Worm (Caenorhabditis elegans) whole organism, mixed stage, embryonic: Measurements from ENCODE around the gene F14H3.14.

Source experiments
- M03D4.4 ChIP-seq: sonication (generic microtip); optimal IDR thresholded peaks from 2 replicates; lab custom pipeline; 2017; ENCODE audit warnings: mild to moderate bottlenecking, missing genetic modification characterization, missing compliant biosample characterization
- bed-3 ChIP-seq: fragments of 200-800 bp; sonication (Bioruptor generic); optimal IDR thresholded peaks from 3 replicates; lab custom pipeline; 2018; ENCODE audit warnings: mild to moderate bottlenecking, missing genetic modification characterization, moderate library complexity, missing compliant biosample characterization
- ceh-39 ChIP-seq: fragments of 150-350 bp; optimal IDR thresholded peaks from 2 replicates; lab custom pipeline; 2014; ENCODE audit warnings: missing biosample characterization, missing genetic modification characterization
- ceh-43 ChIP-seq: fragments of 200-800 bp; sonication (Bioruptor generic); optimal IDR thresholded peaks from 2 replicates; lab custom pipeline; 2018; ENCODE audit warnings: mild to moderate bottlenecking, missing genetic modification characterization, moderate library complexity, missing compliant biosample characterization
- ceh-83 ChIP-seq: fragments of 200-800 bp; sonication (Bioruptor generic); optimal IDR thresholded peaks from 2 replicates; lab custom pipeline; 2018; ENCODE audit warnings: mild to moderate bottlenecking, missing genetic modification characterization, missing compliant biosample characterization
- ces-1 ChIP-seq: fragments of 150-350 bp; optimal IDR thresholded peaks from 2 replicates; lab custom pipeline; 2014; ENCODE audit warnings: missing biosample characterization, missing genetic modification reagents, missing genetic modification characterization
- cnd-1 ChIP-seq: fragments of 200-800 bp; sonication (Bioruptor generic); optimal IDR thresholded peaks from 2 replicates; lab custom pipeline; 2018; ENCODE audit warnings: mild to moderate bottlenecking, missing genetic modification characterization, missing compliant biosample characterization
- drap-1 ChIP-seq: fragments of 200-800 bp; sonication (Bioruptor generic); optimal IDR thresholded peaks from 3 replicates; lab custom pipeline; 2018; ENCODE audit warnings: mild to moderate bottlenecking, missing genetic modification characterization, missing compliant biosample characterization
- elt-1 ChIP-seq: sonication (generic microtip); optimal IDR thresholded peaks from 2 replicates; lab custom pipeline; 2017; ENCODE audit warnings: missing genetic modification characterization, mild to moderate bottlenecking, missing compliant biosample characterization, antibody characterized with exemption, moderate library complexity, borderline replicate concordance; ENCODE audit not compliant: insufficient read depth
- elt-3 ChIP-seq: fragments of 150-350 bp; optimal IDR thresholded peaks from 2 replicates; lab custom pipeline; 2014; ENCODE audit warnings: missing biosample characterization, missing genetic modification characterization
- ham-2 ChIP-seq: fragments of 200-800 bp; sonication (Bioruptor generic); optimal IDR thresholded peaks from 2 replicates; lab custom pipeline; 2018; ENCODE audit warnings: mild to moderate bottlenecking, missing genetic modification characterization, missing compliant biosample characterization
- hlh-1 ChIP-seq: fragments of 150-350 bp; optimal IDR thresholded peaks from 2 replicates; lab custom pipeline; 2014; ENCODE audit warnings: missing biosample characterization, missing genetic modification reagents, missing genetic modification characterization
- lin-32 ChIP-seq: fragments of 200-800 bp; sonication (Bioruptor generic); optimal IDR thresholded peaks from 2 replicates; lab custom pipeline; 2018; ENCODE audit warnings: mild to moderate bottlenecking, missing genetic modification characterization, missing compliant biosample characterization
- lsy-2 ChIP-seq: fragments of 150-350 bp; optimal IDR thresholded peaks from 2 replicates; lab custom pipeline; 2014; ENCODE audit warnings: missing biosample characterization, missing genetic modification characterization
- mab-5 ChIP-seq: fragments of 150-350 bp; optimal IDR thresholded peaks from 2 replicates; lab custom pipeline; 2014; ENCODE audit warnings: missing biosample characterization, missing genetic modification characterization
- mls-2 ChIP-seq: sonication (generic microtip); optimal IDR thresholded peaks from 2 replicates; lab custom pipeline; 2016; ENCODE audit warnings: mild to moderate bottlenecking, missing genetic modification characterization, moderate library complexity, missing compliant biosample characterization
- nhr-12 ChIP-seq: fragments of 150-350 bp; optimal IDR thresholded peaks from 2 replicates; lab custom pipeline; 2014; ENCODE audit warnings: missing biosample characterization, missing genetic modification characterization
- nhr-28 ChIP-seq: fragments of 150-350 bp; optimal IDR thresholded peaks from 2 replicates; lab custom pipeline; 2014; ENCODE audit warnings: missing biosample characterization, missing genetic modification characterization
- nhr-76 ChIP-seq: sonication (generic microtip); optimal IDR thresholded peaks from 2 replicates; lab custom pipeline; 2017; ENCODE audit warnings: missing biosample characterization, missing genetic modification characterization
- pha-4 ChIP-seq: fragments of 150-350 bp; optimal IDR thresholded peaks from 2 replicates; lab custom pipeline; 2018; ENCODE audit warnings: missing biosample characterization, missing genetic modification reagents, missing genetic modification characterization
- sem-2 ChIP-seq: fragments of 200-800 bp; sonication (Bioruptor generic); optimal IDR thresholded peaks from 2 replicates; lab custom pipeline; 2018; ENCODE audit warnings: mild to moderate bottlenecking, missing genetic modification characterization, missing compliant biosample characterization
- snpc-4 ChIP-seq: fragments of 150-350 bp; optimal IDR thresholded peaks from 2 replicates; lab custom pipeline; 2014; ENCODE audit warnings: missing biosample characterization, missing genetic modification characterization
- sptf-1 ChIP-seq: sonication (generic microtip); optimal IDR thresholded peaks from 2 replicates; lab custom pipeline; 2017; ENCODE audit warnings: mild to moderate bottlenecking, missing genetic modification characterization, moderate library complexity, missing compliant biosample characterization
- zip-8 ChIP-seq: fragments of 150-350 bp; optimal IDR thresholded peaks from 2 replicates; lab custom pipeline; 2014; ENCODE audit warnings: missing biosample characterization, missing genetic modification characterization
- ztf-11 ChIP-seq: fragments of 150-350 bp; optimal IDR thresholded peaks from 2 replicates; lab custom pipeline; 2014; ENCODE audit warnings: missing biosample characterization, missing genetic modification characterization

The F14H3.14 gene

ce11 chrV:16047508-16047907, 15.2 kb downstream of the F14H3.14 start, which contains the start of gene str-198:
Gene str-198 (plus strand): TSS chrV:16047808.
- no peak for TF ChIP-seq hlh-1 (tag; lab: Kevin White, UChicago)
- no peak for TF ChIP-seq mab-5 (tag; lab: Kevin White, UChicago)
- TF ChIP-seq ceh-39 (tag; lab: Kevin White, UChicago): no peak
- TF ChIP-seq sem-2 (GFP tag; lab: Kevin White, UChicago): no peak
- TF ChIP-seq M03D4.4 (tag; lab: Kevin White, UChicago): no peak
- no peak for TF ChIP-seq mls-2 (tag; lab: Kevin White, UChicago)

DNA sequence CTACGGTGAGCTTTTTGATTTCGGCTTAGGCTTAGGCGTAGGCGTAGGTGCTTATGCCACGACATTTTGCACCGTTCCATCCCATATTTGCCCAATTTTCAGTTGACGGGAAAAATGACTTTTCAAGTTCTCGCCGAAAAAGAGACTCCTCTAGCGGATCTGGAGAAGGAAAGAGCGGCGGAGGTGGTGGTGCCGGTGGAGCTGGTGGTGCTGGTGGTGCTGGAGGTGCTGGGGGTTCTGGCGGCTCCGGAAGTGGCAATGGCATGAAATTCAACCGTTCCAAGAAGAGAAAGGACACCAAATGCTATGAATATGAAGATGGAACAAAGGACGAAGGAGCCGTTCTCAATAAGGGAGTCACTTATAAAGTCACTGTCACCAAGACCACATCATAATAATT, 15.6 kb downstream of the F14H3.14 start:
- no peak for TF ChIP-seq elt-1 (tag; lab: Kevin White, UChicago)
- no peak for TF ChIP-seq ham-2
- no peak for TF ChIP-seq ces-1
- no peak for TF ChIP-seq zip-8
- no peak for TF ChIP-seq ceh-43 (GFP tag; lab: Kevin White, UChicago)
- TF ChIP-seq sem-2 (GFP tag; lab: Kevin White, UChicago): no peak
- TF ChIP-seq sptf-1 (tag; lab: Kevin White, UChicago): no peak
- TF ChIP-seq ceh-39 (tag; lab: Kevin White, UChicago): no peak
- no peak for TF ChIP-seq drap-1 (GFP tag; lab: Kevin White, UChicago)
- TF ChIP-seq M03D4.4 (tag; lab: Kevin White, UChicago): no peak
- no peak for TF ChIP-seq elt-3
- TF ChIP-seq, all 35 proteins: peak for 0

DNA sequence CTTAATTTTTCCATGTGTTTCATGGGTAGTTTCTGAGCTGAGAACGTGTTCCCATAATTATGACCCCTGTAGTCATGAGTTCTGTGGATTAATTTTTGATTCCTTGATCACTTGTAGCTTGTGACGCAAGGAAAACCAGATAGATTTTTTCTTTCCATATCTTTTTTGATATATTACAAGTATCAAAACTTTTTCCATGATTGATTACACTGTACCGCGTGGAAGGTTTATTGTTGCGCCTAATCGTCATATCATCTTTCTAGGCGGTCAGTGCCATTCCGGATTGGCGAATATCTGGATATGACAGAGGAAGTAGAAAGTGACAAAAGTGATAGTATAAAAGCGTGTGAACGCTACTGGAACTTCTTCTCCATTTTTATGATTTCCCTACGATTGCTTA, 16.1 kb downstream of the F14H3.14 start, which contains the start of gene ZK285.2:
ZK285.2 (plus strand) TSS at position 301 of the 400 bp plus-strand sequence.
- TF ChIP-seq M03D4.4 (tag; lab: Kevin White, UChicago) (no peak), nhr-76 (tag; lab: Kevin White, UChicago) (no peak), ztf-11 (tag; lab: Kevin White, UChicago) (no peak), ceh-83 (no peak), snpc-4 (tag; lab: Kevin White, UChicago) (no peak), mab-5 (tag; lab: Kevin White, UChicago) (no peak), nhr-12 (tag; lab: Kevin White, UChicago) (no peak)

DNA sequence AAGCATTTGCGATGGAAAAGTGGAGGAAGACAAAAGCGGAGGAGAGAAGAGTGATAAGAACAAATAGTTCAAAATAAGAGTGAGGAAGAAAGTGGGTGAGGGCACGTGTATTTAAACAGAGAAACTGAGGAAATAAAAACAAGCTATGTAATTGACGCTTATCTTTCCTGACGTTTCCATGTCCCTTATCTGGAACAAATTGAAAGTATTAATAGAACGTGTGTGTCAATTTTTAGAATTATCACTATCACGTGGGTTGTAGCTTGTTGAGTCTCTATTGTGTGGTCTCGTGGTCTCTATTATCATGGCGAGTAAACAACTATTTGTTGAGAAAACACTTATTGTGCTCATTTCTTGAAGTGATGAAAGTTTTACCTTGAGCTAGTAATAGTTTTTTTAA, 16.9 kb downstream of the F14H3.14 start, which contains the start of gene T10C6.15:
T10C6.15 (minus strand) TSS at position 104 of the 400 bp plus-strand sequence.
- TF ChIP-seq nhr-28 (tag; lab: Kevin White, UChicago): no peak

DNA sequence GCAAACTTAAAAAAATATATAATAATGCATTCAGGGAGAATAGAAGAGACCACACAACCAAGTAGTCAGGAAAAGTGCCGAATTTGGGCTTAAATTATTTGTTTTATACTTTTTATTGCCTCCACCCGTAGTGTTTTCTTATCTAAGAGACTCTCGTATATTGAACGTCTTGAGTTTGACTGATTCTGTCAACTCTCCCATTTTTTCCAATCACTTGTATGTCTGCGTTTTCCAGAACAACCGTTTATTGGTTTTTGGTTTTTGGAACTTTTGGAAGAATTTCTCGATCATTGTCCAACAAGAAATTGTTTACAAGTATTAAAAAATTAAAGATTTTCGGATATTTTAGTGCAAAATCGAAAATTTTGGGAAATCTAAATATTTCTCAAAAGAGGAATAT, 19.0 kb downstream of the F14H3.14 start:
- TF ChIP-seq elt-3 (no peak), nhr-28 (tag; lab: Kevin White, UChicago) (no peak), lsy-2 (tag; lab: Kevin White, UChicago) (no peak), bed-3 (GFP tag; lab: Kevin White, UChicago) (no peak), ham-2 (no peak), lin-32 (no peak), pha-4 (tag; lab: Kevin White, UChicago) (no peak), mab-5 (tag; lab: Kevin White, UChicago) (no peak), elt-1 (tag; lab: Kevin White, UChicago) (no peak), M03D4.4 (tag; lab: Kevin White, UChicago) (no peak), nhr-76 (tag; lab: Kevin White, UChicago) (no peak), zip-8 (no peak), ztf-11 (tag; lab: Kevin White, UChicago) (no peak), ceh-83 (no peak), mls-2 (tag; lab: Kevin White, UChicago) (no peak), ceh-39 (tag; lab: Kevin White, UChicago) (no peak), nhr-12 (tag; lab: Kevin White, UChicago) (no peak), drap-1 (GFP tag; lab: Kevin White, UChicago) (no peak)
- TF ChIP-seq, all 35 proteins: peak for 0

DNA sequence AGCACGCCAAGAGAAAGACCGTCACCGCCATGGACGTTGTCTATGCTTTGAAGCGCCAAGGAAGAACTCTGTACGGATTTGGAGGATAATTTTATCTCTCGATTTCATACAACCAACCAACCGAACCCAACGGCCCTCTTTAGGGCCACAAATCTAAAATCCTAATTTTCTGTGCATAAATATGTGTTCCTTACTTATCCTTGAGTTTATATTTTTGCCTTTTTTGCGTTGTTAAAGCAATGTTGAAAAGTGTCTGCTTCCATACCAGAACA, 20.0 kb downstream of the F14H3.14 start:
- peak; percentile 24 for TF ChIP-seq zip-8
- peak; percentile 9 for TF ChIP-seq sem-2 (GFP tag; lab: Kevin White, UChicago)
- no peak for TF ChIP-seq elt-1 (tag; lab: Kevin White, UChicago)

ce11 chrV:16041925-16042742, 20.6 kb downstream of the F14H3.14 start, which contains the start of the genes his-2 and his-1:
Gene his-2 (minus strand): TSS chrV:16042283.
Gene his-1 (plus strand): TSS chrV:16042520.
- TF ChIP-seq cnd-1 (tag; lab: Kevin White, UChicago) (peak; percentile 39), sptf-1 (tag; lab: Kevin White, UChicago) (peak; percentile 22)
